Fruit fly (Drosophila melanogaster) whole organism, embryonic: ENCODE results near the gene Sb.

Experiments used
- ATbp ChIP-seq: fragments of 200-800 bp; sonication (Bioruptor generic); optimal IDR thresholded peaks from 2 replicates; lab custom pipeline; 2017; ENCODE audit warnings: missing biosample characterization, mild to moderate bottlenecking, missing genetic modification characterization, missing genetic modification reagents
- Awh ChIP-seq: fragments of 200-800 bp; sonication (Bioruptor generic); IDR thresholded peaks from 2 replicates; pipeline ENCODE4, ENCODE4 v1.3.6; 2022; ENCODE audit warnings: missing biosample characterization, missing genetic modification characterization
- CG10274 ChIP-seq: fragments of 200-800 bp; sonication (Bioruptor generic); optimal IDR thresholded peaks from 3 replicates; lab custom pipeline; 2017; ENCODE audit warnings: missing biosample characterization, mild to moderate bottlenecking, missing genetic modification characterization
- CG10979 ChIP-seq: fragments of 200-800 bp; sonication (Bioruptor generic); optimal IDR thresholded peaks from 2 replicates; lab custom pipeline; 2018; ENCODE audit warnings: missing biosample characterization, mild to moderate bottlenecking, missing genetic modification characterization, moderate library complexity
- CG12155 ChIP-seq: fragments of 200-800 bp; sonication (Bioruptor generic); optimal IDR thresholded peaks from 3 replicates; lab custom pipeline; 2016; ENCODE audit warnings: missing biosample characterization, missing genetic modification characterization
- CG13624 ChIP-seq: fragments of 200-800 bp; sonication (Bioruptor generic); optimal IDR thresholded peaks from 2 replicates; lab custom pipeline; 2016; ENCODE audit warnings: missing biosample characterization, missing genetic modification characterization
- CG13894 ChIP-seq: fragments of 200-800 bp; sonication (Bioruptor generic); optimal IDR thresholded peaks from 3 replicates; lab custom pipeline; 2018; ENCODE audit warnings: missing biosample characterization, mild to moderate bottlenecking, missing genetic modification characterization, moderate library complexity
- CG14710 ChIP-seq: fragments of 200-800 bp; sonication (Bioruptor generic); optimal IDR thresholded peaks from 3 replicates; lab custom pipeline; 2019; ENCODE audit warnings: missing biosample characterization, mild to moderate bottlenecking, missing genetic modification characterization, moderate library complexity
- CG15479 ChIP-seq: fragments of 200-800 bp; sonication (Bioruptor generic); optimal IDR thresholded peaks from 3 replicates; lab custom pipeline; 2019; ENCODE audit warnings: missing biosample characterization, mild to moderate bottlenecking, missing genetic modification characterization, moderate library complexity
- CG15601 ChIP-seq: fragments of 200-800 bp; sonication (Bioruptor generic); optimal IDR thresholded peaks from 3 replicates; lab custom pipeline; 2019; ENCODE audit warnings: missing biosample characterization, mild to moderate bottlenecking, missing genetic modification characterization, moderate library complexity
- CG17802 ChIP-seq: fragments of 200-800 bp; sonication (Bioruptor generic); optimal IDR thresholded peaks from 2 replicates; lab custom pipeline; 2018; ENCODE audit warnings: missing biosample characterization, mild to moderate bottlenecking, missing genetic modification characterization, moderate library complexity
- CG1792 ChIP-seq: fragments of 200-800 bp; sonication (Bioruptor generic); optimal IDR thresholded peaks from 2 replicates; lab custom pipeline; 2016; ENCODE audit warnings: missing biosample characterization, missing genetic modification characterization
- CG34224 ChIP-seq: fragments of 200-800 bp; sonication (Bioruptor generic); IDR thresholded peaks from 3 replicates; pipeline ENCODE4 v1.3.6; 2022; ENCODE audit warnings: missing biosample characterization, missing genetic modification characterization; ENCODE audit not compliant: partially characterized antibody
- CG6272 ChIP-seq: fragments of 200-800 bp; sonication (Bioruptor generic); IDR thresholded peaks from 2 replicates; pipeline ENCODE4 v1.3.6; 2022; ENCODE audit warnings: missing biosample characterization, missing genetic modification characterization
- CG6689 ChIP-seq: fragments of 200-800 bp; sonication (Bioruptor generic); IDR thresholded peaks from 2 replicates; pipeline ENCODE4 v1.3.6; 2022; ENCODE audit warnings: missing biosample characterization, missing genetic modification characterization
- CG6791 ChIP-seq: fragments of 200-800 bp; sonication (Bioruptor generic); IDR thresholded peaks from 3 replicates; pipeline ENCODE4 v1.3.6; 2022; ENCODE audit warnings: missing biosample characterization, missing genetic modification characterization; ENCODE audit not compliant: partially characterized antibody
- CG6813 ChIP-seq: fragments of 200-800 bp; sonication (Bioruptor generic); optimal IDR thresholded peaks from 2 replicates; lab custom pipeline; 2017; ENCODE audit warnings: missing biosample characterization, missing genetic modification characterization, mild to moderate bottlenecking, moderate library complexity, missing genetic modification reagents
- CG7963 ChIP-seq: fragments of 200-800 bp; sonication (Bioruptor generic); IDR thresholded peaks from 3 replicates; pipeline ENCODE4 v1.3.6; 2022; ENCODE audit warnings: missing biosample characterization, missing genetic modification characterization; ENCODE audit not compliant: partially characterized antibody
- CG8281 ChIP-seq: fragments of 200-800 bp; sonication (Bioruptor generic); optimal IDR thresholded peaks from 2 replicates; lab custom pipeline; 2018; ENCODE audit warnings: missing biosample characterization, mild to moderate bottlenecking, missing genetic modification characterization, moderate library complexity
- CG9609 ChIP-seq: fragments of 200-800 bp; sonication (Bioruptor generic); optimal IDR thresholded peaks from 3 replicates; lab custom pipeline; 2016; ENCODE audit warnings: missing biosample characterization, missing genetic modification characterization
- CG9932 ChIP-seq: fragments of 200-800 bp; sonication (Bioruptor generic); IDR thresholded peaks from 2 replicates; pipeline ENCODE4 v1.3.6; 2022; ENCODE audit warnings: missing biosample characterization, missing genetic modification characterization
- Dbx ChIP-seq: fragments of 200-800 bp; sonication (Bioruptor generic); IDR thresholded peaks from 3 replicates; pipeline ENCODE4 v1.3.6; 2022; ENCODE audit warnings: missing biosample characterization, missing genetic modification characterization
- E2f2 ChIP-seq: fragments of 200-800 bp; sonication (Bioruptor generic); IDR thresholded peaks from 2 replicates; pipeline ENCODE4 v1.3.6; 2022; ENCODE audit warnings: missing biosample characterization, missing genetic modification characterization
- Ets97D ChIP-seq: fragments of 200-800 bp; sonication (Bioruptor generic); optimal IDR thresholded peaks from 3 replicates; lab custom pipeline; 2016; ENCODE audit warnings: missing biosample characterization, missing genetic modification characterization
- GATAe ChIP-seq: fragments of 200-800 bp; sonication (Bioruptor generic); conservative IDR thresholded peaks from 2 replicates; pipeline ENCODE4 v1.3.6; 2022; ENCODE audit warnings: missing biosample characterization, missing genetic modification characterization
- NC2β ChIP-seq: fragments of 200-800 bp; sonication (Bioruptor generic); optimal IDR thresholded peaks from 2 replicates; lab custom pipeline; 2016; ENCODE audit warnings: missing biosample characterization, missing genetic modification characterization
- Spps ChIP-seq: fragments of 200-800 bp; sonication (Bioruptor generic); optimal IDR thresholded peaks from 2 replicates; lab custom pipeline; 2018; ENCODE audit warnings: missing biosample characterization, mild to moderate bottlenecking, missing genetic modification characterization
- Stat92E ChIP-seq, 3 experiments: fragments of >200 bp in 2 of 3; fragments of 200-800 bp in 1 of 3; sonication (Bioruptor generic) in 1 of 3; optimal IDR thresholded peaks; 2 replicates each; lab custom pipeline; 2017 to 2019; ENCODE audit warnings: missing biosample characterization in 3 of 3, missing genetic modification characterization in 3 of 3, mild to moderate bottlenecking in 1 of 3, moderate library complexity in 1 of 3
- Taf1 ChIP-seq: fragments of 200-800 bp; sonication (Bioruptor generic); IDR thresholded peaks from 2 replicates; pipeline ENCODE4 v1.3.6; 2022; ENCODE audit warnings: missing biosample characterization, missing genetic modification characterization
- aop ChIP-seq: fragments of 200-800 bp; sonication (Bioruptor generic); IDR thresholded peaks from 2 replicates; pipeline ENCODE4 v1.3.6; 2022; ENCODE audit warnings: missing biosample characterization, missing genetic modification characterization
- ase ChIP-seq: fragments of 200-800 bp; sonication (Bioruptor generic); IDR thresholded peaks from 3 replicates; pipeline ENCODE4 v1.3.6; 2022; ENCODE audit warnings: missing biosample characterization, missing genetic modification characterization
- bab2 ChIP-seq: fragments of 200-800 bp; sonication (Bioruptor generic); optimal IDR thresholded peaks from 2 replicates; lab custom pipeline; 2016; ENCODE audit warnings: missing biosample characterization, missing genetic modification characterization
- dati ChIP-seq: fragments of 200-800 bp; sonication (Bioruptor generic); IDR thresholded peaks from 2 replicates; pipeline ENCODE4 v1.3.6; 2022; ENCODE audit warnings: missing biosample characterization, missing genetic modification characterization
- dmrt11E ChIP-seq: fragments of 200-800 bp; sonication (Bioruptor generic); optimal IDR thresholded peaks from 3 replicates; lab custom pipeline; 2018; ENCODE audit warnings: missing biosample characterization, mild to moderate bottlenecking, missing genetic modification characterization, moderate library complexity
- fd102C ChIP-seq: fragments of 200-800 bp; sonication (Bioruptor generic); optimal IDR thresholded peaks from 2 replicates; lab custom pipeline; 2018; ENCODE audit warnings: missing biosample characterization, mild to moderate bottlenecking, missing genetic modification characterization, moderate library complexity
- gcm2 ChIP-seq: fragments of 200-800 bp; sonication (Bioruptor generic); optimal IDR thresholded peaks from 2 replicates; lab custom pipeline; 2016; ENCODE audit warnings: missing biosample characterization, missing genetic modification characterization
- grau ChIP-seq: fragments of 200-800 bp; optimal IDR thresholded peaks from 3 replicates; lab custom pipeline; 2019; ENCODE audit warnings: missing biosample characterization, mild to moderate bottlenecking, missing genetic modification characterization, moderate library complexity
- gt ChIP-seq: fragments of 200-800 bp; sonication (Bioruptor generic); IDR thresholded peaks from 2 replicates; pipeline ENCODE4 v1.3.6; 2022; ENCODE audit warnings: missing biosample characterization, missing genetic modification characterization
- ind ChIP-seq: fragments of 200-800 bp; sonication (Bioruptor generic); optimal IDR thresholded peaks from 3 replicates; lab custom pipeline; 2016; ENCODE audit warnings: missing biosample characterization, missing genetic modification characterization
- lilli ChIP-seq: fragments of 200-800 bp; sonication (Bioruptor generic); optimal IDR thresholded peaks from 3 replicates; lab custom pipeline; 2016; ENCODE audit warnings: missing biosample characterization, missing genetic modification characterization
- mirr ChIP-seq: fragments of 200-800 bp; sonication (Bioruptor generic); optimal IDR thresholded peaks from 3 replicates; lab custom pipeline; 2018; ENCODE audit warnings: missing biosample characterization, mild to moderate bottlenecking, missing genetic modification characterization
- org-1 ChIP-seq: fragments of 200-800 bp; sonication (Bioruptor generic); optimal IDR thresholded peaks from 2 replicates; lab custom pipeline; 2017; ENCODE audit warnings: missing biosample characterization, missing genetic modification characterization
- pita ChIP-seq: fragments of 200-800 bp; sonication (Bioruptor generic); optimal IDR thresholded peaks from 2 replicates; lab custom pipeline; 2017; ENCODE audit warnings: missing biosample characterization, mild to moderate bottlenecking, missing genetic modification characterization
- repo ChIP-seq: fragments of 200-800 bp; sonication (Bioruptor generic); optimal IDR thresholded peaks from 2 replicates; lab custom pipeline; 2016; ENCODE audit warnings: missing biosample characterization, missing genetic modification characterization
- sim ChIP-seq: fragments of 200-800 bp; sonication (Bioruptor generic); IDR thresholded peaks from 2 replicates; pipeline ENCODE4 v1.3.6; 2022; ENCODE audit warnings: missing biosample characterization, missing genetic modification characterization
- sqz ChIP-seq: fragments of 200-800 bp; sonication (Bioruptor generic); optimal IDR thresholded peaks from 3 replicates; lab custom pipeline; 2018; ENCODE audit warnings: missing biosample characterization, mild to moderate bottlenecking, missing genetic modification characterization
- stwl ChIP-seq: fragments of 200-800 bp; sonication (Bioruptor generic); optimal IDR thresholded peaks from 3 replicates; lab custom pipeline; 2018; ENCODE audit warnings: missing biosample characterization, mild to moderate bottlenecking, missing genetic modification characterization, moderate library complexity
- yki ChIP-seq: fragments of >200 bp; optimal IDR thresholded peaks from 3 replicates; lab custom pipeline; 2018
- z ChIP-seq: fragments of 200-800 bp; sonication (Bioruptor generic); IDR thresholded peaks from 3 replicates; pipeline ENCODE4 v1.3.6; 2022; ENCODE audit warnings: missing biosample characterization, missing genetic modification characterization

The Sb gene

dm6 chr3R:16097661-16098329, 18.2 kb upstream of the Sb start (continued):
- TF ChIP-seq mirr (no peak), ATbp (GFP tag; lab: Kevin White, UChicago) (peak; percentile 70), CG34224 (GFP tag; lab: Robert Waterston, UW) (no peak), CG10274 (peak; percentile 31), Awh (peak; percentile 71; the same call in 1 of the 2 replicates), GATAe (GFP tag; lab: Robert Waterston, UW) (no peak), CG8281 (tag; lab: Kevin White, UChicago) (peak; percentile 39), E2f2 (GFP tag; lab: Robert Waterston, UW) (0 out of 2 replicates have a peak, but pooled peaks have one; percentile 47), Stat92E (GFP tag; optimal IDR thresholded peaks at IDR 0.05; lab: Kevin White, UChicago) (peak in 1 of 3 experiments; percentile 70), CG9609 (peak; percentile 64), Ets97D (GFP tag; lab: Kevin White, UChicago) (peak; percentile 44), CG15479 (peak; percentile 93), z (no peak; the same call in 2 of the 3 replicates), gt (GFP tag; lab: Robert Waterston, UW) (peak; percentile 46), CG6791 (GFP tag; lab: Robert Waterston, UW) (no peak), stwl (peak; percentile 43), CG17802 (peak; percentile 40), gcm2 (GFP tag; lab: Kevin White, UChicago) (no peak), CG6272 (GFP tag; lab: Robert Waterston, UW) (peak; percentile 76), CG13624 (GFP tag; lab: Kevin White, UChicago) (peak; percentile 63), sqz (GFP tag; lab: Kevin White, UChicago) (peak; percentile 11), CG6689 (peak; percentile 85), Taf1 (no peak), lilli (GFP tag; lab: Kevin White, UChicago) (peak; percentile 62), yki (no peak), dati (GFP tag; lab: Robert Waterston, UW) (peak; percentile 65; the same call in 1 of the 2 replicates), CG12155 (GFP tag; lab: Kevin White, UChicago) (peak; percentile 60), CG7963 (GFP tag; lab: Robert Waterston, UW) (no peak), pita (GFP tag; lab: Kevin White, UChicago) (no peak), CG14710 (peak; percentile 85), bab2 (GFP tag; lab: Kevin White, UChicago) (peak; percentile 85), aop (no peak), repo (GFP tag; lab: Kevin White, UChicago) (peak; percentile 44), Dbx (GFP tag; lab: Robert Waterston, UW) (0 out of 3 replicates have a peak, but pooled peaks have one; percentile 40), dmrt11E (tag; lab: Kevin White, UChicago) (peak; percentile 94), ase (GFP tag; lab: Robert Waterston, UW) (peak; percentile 65; the same call in 2 of the 3 replicates), CG15601 (peak; percentile 70), Spps (tag; lab: Kevin White, UChicago) (peak; percentile 70), CG13894 (tag; lab: Kevin White, UChicago) (no peak), fd102C (GFP tag; lab: Kevin White, UChicago) (peak; percentile 71), org-1 (GFP tag; lab: Kevin White, UChicago) (peak; percentile 59), CG9932 (GFP tag; lab: Robert Waterston, UW) (0 out of 2 replicates have a peak, but pooled peaks have one; percentile 24), NC2β (GFP tag; lab: Kevin White, UChicago) (peak; percentile 70), grau (tag; lab: Kevin White, UChicago) (peak; percentile 73), CG10979 (tag; lab: Kevin White, UChicago) (peak; percentile 91), ind (GFP tag; lab: Kevin White, UChicago) (peak; percentile 75), CG6813 (GFP tag; lab: Kevin White, UChicago) (peak; percentile 78), CG1792 (GFP tag; lab: Kevin White, UChicago) (peak; percentile 50), sim (no peak)
